Worm (Caenorhabditis elegans): ENCODE data around the gene F38E1.6.

ce11 chrV:8400808-8401207 lies 40.9 kb downstream of the F38E1.6 start:
- TF ChIP-seq aly-2 (tag; optimal IDR thresholded peaks at IDR 0.05) (no peak), jun-1 (tag; optimal IDR thresholded peaks at IDR 0.05) (no peak), ztf-4 (tag; optimal IDR thresholded peaks at IDR 0.05) (no peak)
